Worm (Caenorhabditis elegans): ENCODE results near the gene drr-2.

ce11 chrIII:13626692-13627091 is 16.7 kb downstream of the drr-2 start, which contains the start of gene T12D8.5:
- TF ChIP-seq snpc-1.1 (tag; optimal IDR thresholded peaks at IDR 0.05; ENCODE audit: insufficient read depth), result no peak
- no peak for TF ChIP-seq lsl-1 (GFP tag; optimal IDR thresholded peaks at IDR 0.05)
- no peak for TF ChIP-seq rpc-1 (optimal IDR thresholded peaks at IDR 0.05)
- TF ChIP-seq rpc-1 (tag; optimal IDR thresholded peaks at IDR 0.05), result no peak
- no peak for TF ChIP-seq Y53G8AR.9 (GFP tag; conservative IDR thresholded peaks at IDR 0.05)
- no peak for TF ChIP-seq nhr-90 (tag; optimal IDR thresholded peaks at IDR 0.05)
- TF ChIP-seq gei-17 (GFP tag; optimal IDR thresholded peaks at IDR 0.05), result no peak
- no peak for TF ChIP-seq ztf-22 (GFP tag; optimal IDR thresholded peaks at IDR 0.05)
- no peak for TF ChIP-seq ama-1 (optimal IDR thresholded peaks at IDR 0.05)
- no peak for TF ChIP-seq ama-1 (GFP tag; optimal IDR thresholded peaks at IDR 0.05)
